Worm (Caenorhabditis elegans): Measurements from ENCODE around the gene str-99.

- TF ChIP-seq ceh-82 (tag; optimal IDR thresholded peaks at IDR 0.05) (no peak), fos-1 (tag; optimal IDR thresholded peaks at IDR 0.05) (no peak), nhr-11 (tag; optimal IDR thresholded peaks at IDR 0.05) (no peak), skn-1 (tag; optimal IDR thresholded peaks at IDR 0.05) (no peak), jun-1 (tag; optimal IDR thresholded peaks at IDR 0.05) (no peak), unc-98 (GFP tag; IDR thresholded peaks at IDR 0.05) (no peak), ama-1 (optimal IDR thresholded peaks at IDR 0.05) (no peak), nhr-77 (tag; optimal IDR thresholded peaks at IDR 0.05) (no peak)
Measured at ce11 chrV:16148805-16149204, 9.5 kb downstream of the str-99 start, which contains the start of gene F10A3.4.

All from whole organism, L1 larva.